Worm (Caenorhabditis elegans): ENCODE data around the gene C27D9.2.

ce11 chrII:4790687-4791086 lies 34.0 kb upstream of the C27D9.2 start:
- TF ChIP-seq unc-39 (tag; optimal IDR thresholded peaks at IDR 0.05), result no peak
- no peak for TF ChIP-seq M03D4.4 (tag; optimal IDR thresholded peaks at IDR 0.05)
- TF ChIP-seq blmp-1 (tag; optimal IDR thresholded peaks at IDR 0.05), result no peak
- no peak for TF ChIP-seq lin-13 (tag; optimal IDR thresholded peaks at IDR 0.05)
- no peak for TF ChIP-seq elt-3 (tag; optimal IDR thresholded peaks at IDR 0.05)
- no peak for TF ChIP-seq snpc-4 (tag; optimal IDR thresholded peaks at IDR 0.05)
- no peak for TF ChIP-seq nhr-28 (tag; optimal IDR thresholded peaks at IDR 0.05)
- TF ChIP-seq nhr-76 (tag; optimal IDR thresholded peaks at IDR 0.05), result no peak
- no peak for TF ChIP-seq unc-62 (GFP tag; optimal IDR thresholded peaks at IDR 0.05)
- no peak for TF ChIP-seq mep-1 (tag; optimal IDR thresholded peaks at IDR 0.05)
